Worm (Caenorhabditis elegans) whole organism, L1 larva: Measurements from ENCODE around the gene spl-3.
A peak's percentile ranks its signal among the peaks of the same experiment; 100 is the strongest.

Experiments used
- C16A3.4 ChIP-seq: fragments of 150-350 bp; optimal IDR thresholded peaks from 2 replicates; lab custom pipeline; 2014; ENCODE audit warnings: missing biosample characterization, missing genetic modification characterization
- aha-1 ChIP-seq: fragments of 150-350 bp; optimal IDR thresholded peaks from 2 replicates; lab custom pipeline; 2014; ENCODE audit warnings: missing biosample characterization, missing genetic modification characterization
- ama-1 ChIP-seq: fragments of 150-350 bp; optimal IDR thresholded peaks from 2 replicates; lab custom pipeline; 2014
- ceh-63 ChIP-seq: fragments of 200-800 bp; sonication (Bioruptor generic); optimal IDR thresholded peaks from 2 replicates; lab custom pipeline; 2018; ENCODE audit warnings: mild to moderate bottlenecking, missing genetic modification characterization, missing compliant biosample characterization
- ceh-8 ChIP-seq: fragments of 200-800 bp; sonication (Bioruptor generic); optimal IDR thresholded peaks from 2 replicates; lab custom pipeline; 2018; ENCODE audit warnings: mild to moderate bottlenecking, missing genetic modification characterization, moderate library complexity, missing compliant biosample characterization
- ceh-88 ChIP-seq: fragments of 200-800 bp; sonication (Bioruptor generic); IDR thresholded peaks from 2 replicates; pipeline ENCODE4 v1.3.6; 2022; ENCODE audit warnings: missing genetic modification characterization, missing compliant biosample characterization
- dpl-1 ChIP-seq, 3 experiments: fragments of 150-350 bp in 2 of 3; sonication (generic microtip) in 1 of 3; optimal IDR thresholded peaks; 2 replicates each; lab custom pipeline; 2014 to 2017; ENCODE audit warnings: missing biosample characterization in 3 of 3, missing genetic modification characterization in 3 of 3, missing genetic modification reagents in 3 of 3
- efl-1 ChIP-seq, 4 experiments: fragments of 150-350 bp; optimal IDR thresholded peaks in 3 of 4; peaks in 1 of 4; 1 replicate in 1 of 4; 2 replicates in 3 of 4; lab custom pipeline; 2014; ENCODE audit warnings: missing biosample characterization in 2 of 4, missing genetic modification characterization in 2 of 4, missing genetic modification reagents in 2 of 4
- egl-13 ChIP-seq: sonication (generic microtip); optimal IDR thresholded peaks from 2 replicates; lab custom pipeline; 2016; ENCODE audit warnings: missing genotype, missing genetic modification reagents, missing genetic modification characterization, missing compliant biosample characterization
- egl-27 ChIP-seq, 2 experiments: fragments of 150-350 bp in 1 of 2; sonication (generic microtip); optimal IDR thresholded peaks; 3 replicates each; lab custom pipeline; 2017 to 2018; ENCODE audit warnings: missing biosample characterization in 2 of 2, missing genetic modification characterization in 2 of 2, missing genetic modification reagents in 2 of 2
- elt-2 ChIP-seq: sonication (generic microtip); optimal IDR thresholded peaks from 2 replicates; lab custom pipeline; 2016; ENCODE audit warnings: missing genetic modification characterization, mild to moderate bottlenecking, inconsistent platforms, missing compliant biosample characterization, missing genetic modification reagents
- fkh-4 ChIP-seq: sonication (generic microtip); optimal IDR thresholded peaks from 2 replicates; lab custom pipeline; 2016; ENCODE audit warnings: missing compliant biosample characterization, missing genetic modification characterization, borderline replicate concordance
- grh-1 ChIP-seq: fragments of 200-800 bp; sonication (Bioruptor generic); IDR thresholded peaks from 2 replicates; pipeline ENCODE4 v1.3.6; 2022; ENCODE audit warnings: missing genetic modification reagents, missing genetic modification characterization, missing compliant biosample characterization
- isw-1 ChIP-seq: fragments of 200-800 bp; sonication (Bioruptor generic); IDR thresholded peaks from 2 replicates; pipeline ENCODE4 v1.3.6; 2022; ENCODE audit warnings: missing genetic modification characterization, missing compliant biosample characterization
- jun-1 ChIP-seq: fragments of 150-350 bp; optimal IDR thresholded peaks from 2 replicates; lab custom pipeline; 2014; ENCODE audit warnings: missing biosample characterization, missing genetic modification reagents, missing genetic modification characterization
- lin-14 ChIP-seq: fragments of 200-800 bp; sonication (Bioruptor generic); optimal IDR thresholded peaks from 2 replicates; lab custom pipeline; 2018; ENCODE audit warnings: mild to moderate bottlenecking, missing genetic modification characterization, moderate library complexity, missing compliant biosample characterization
- lin-15B ChIP-seq: fragments of 150-350 bp; sonication (generic microtip); optimal IDR thresholded peaks from 3 replicates; lab custom pipeline; 2014; ENCODE audit warnings: missing biosample characterization, missing genetic modification characterization
- lin-39 ChIP-seq: fragments of 150-350 bp; optimal IDR thresholded peaks from 2 replicates; lab custom pipeline; 2014; ENCODE audit warnings: missing biosample characterization, missing genetic modification reagents, missing genetic modification characterization
- lir-3 ChIP-seq: sonication (generic microtip); optimal IDR thresholded peaks from 2 replicates; lab custom pipeline; 2016; ENCODE audit warnings: mild to moderate bottlenecking, missing genetic modification characterization, moderate library complexity, missing compliant biosample characterization; ENCODE audit not compliant: poor library complexity
- lsy-2 ChIP-seq, 2 experiments: fragments of 150-350 bp; optimal IDR thresholded peaks; 2 replicates each; lab custom pipeline; 2014; ENCODE audit warnings: missing biosample characterization in 2 of 2, missing genetic modification characterization in 2 of 2
- mab-9 ChIP-seq: fragments of 200-800 bp; sonication (Bioruptor generic); IDR thresholded peaks from 2 replicates; pipeline ENCODE4 v1.3.6; 2022; ENCODE audit warnings: missing genetic modification reagents, missing genetic modification characterization, missing compliant biosample characterization
- nhr-11 ChIP-seq: fragments of 150-350 bp; optimal IDR thresholded peaks from 2 replicates; lab custom pipeline; 2014; ENCODE audit warnings: missing biosample characterization, missing genetic modification characterization
- nhr-12 ChIP-seq: sonication (generic microtip); optimal IDR thresholded peaks from 2 replicates; lab custom pipeline; 2017; ENCODE audit warnings: missing biosample characterization, missing genetic modification characterization
- nhr-19 ChIP-seq: fragments of 200-800 bp; sonication (Bioruptor generic); conservative IDR thresholded peaks from 2 replicates; pipeline ENCODE4 v1.3.6; 2022; ENCODE audit warnings: missing genetic modification characterization, missing compliant biosample characterization
- nhr-20 ChIP-seq: sonication (generic microtip); optimal IDR thresholded peaks from 2 replicates; lab custom pipeline; 2016; ENCODE audit warnings: mild to moderate bottlenecking, missing genetic modification characterization, missing compliant biosample characterization
- nhr-237 ChIP-seq: fragments of 150-350 bp; optimal IDR thresholded peaks from 2 replicates; lab custom pipeline; 2014; ENCODE audit warnings: missing biosample characterization, missing genetic modification characterization
- nhr-76 ChIP-seq: sonication (generic microtip); optimal IDR thresholded peaks from 2 replicates; lab custom pipeline; 2017; ENCODE audit warnings: missing biosample characterization, missing genetic modification characterization
- nhr-84 ChIP-seq: sonication (generic microtip); optimal IDR thresholded peaks from 2 replicates; lab custom pipeline; 2017; ENCODE audit warnings: missing biosample characterization, missing genetic modification characterization
- pag-3 ChIP-seq: sonication (generic microtip); optimal IDR thresholded peaks from 2 replicates; lab custom pipeline; 2017; ENCODE audit warnings: missing genetic modification characterization, mild to moderate bottlenecking, missing compliant biosample characterization, antibody characterized with exemption, borderline replicate concordance; ENCODE audit not compliant: insufficient read depth
- pax-3 ChIP-seq: fragments of 200-800 bp; sonication (Bioruptor generic); optimal IDR thresholded peaks from 2 replicates; lab custom pipeline; 2018; ENCODE audit warnings: mild to moderate bottlenecking, missing genetic modification characterization, moderate library complexity, missing compliant biosample characterization
- snpc-4 ChIP-seq: fragments of 150-350 bp; optimal IDR thresholded peaks from 2 replicates; lab custom pipeline; 2014; ENCODE audit warnings: missing biosample characterization, missing genetic modification characterization
- snu-23 ChIP-seq: sonication (generic microtip); optimal IDR thresholded peaks from 2 replicates; lab custom pipeline; 2016; ENCODE audit warnings: missing genetic modification characterization, missing compliant biosample characterization
- sptf-1 ChIP-seq: fragments of 150-350 bp; optimal IDR thresholded peaks from 2 replicates; lab custom pipeline; 2014; ENCODE audit warnings: missing biosample characterization, missing genetic modification characterization
- swsn-7 ChIP-seq: sonication (generic microtip); optimal IDR thresholded peaks from 2 replicates; lab custom pipeline; 2016; ENCODE audit warnings: missing genetic modification characterization, missing compliant biosample characterization
- unc-30 ChIP-seq: sonication (generic microtip); optimal IDR thresholded peaks from 2 replicates; lab custom pipeline; 2017; ENCODE audit warnings: missing biosample characterization, missing genetic modification characterization
- unc-62 ChIP-seq: fragments of 150-350 bp; optimal IDR thresholded peaks from 2 replicates; lab custom pipeline; 2014; ENCODE audit warnings: missing biosample characterization, missing genetic modification reagents, missing genetic modification characterization
- unc-86 ChIP-seq: sonication (generic microtip); optimal IDR thresholded peaks from 2 replicates; lab custom pipeline; 2016; ENCODE audit warnings: missing genetic modification characterization, missing compliant biosample characterization
- unc-98 ChIP-seq: fragments of 200-800 bp; sonication (Bioruptor generic); IDR thresholded peaks from 2 replicates; pipeline ENCODE4 v1.3.6; 2022; ENCODE audit warnings: missing genetic modification characterization, missing compliant biosample characterization
- vab-15 ChIP-seq: sonication (generic microtip); optimal IDR thresholded peaks from 2 replicates; lab custom pipeline; 2017; ENCODE audit warnings: missing genotype, mild to moderate bottlenecking, missing genetic modification characterization, missing compliant biosample characterization
- zag-1 ChIP-seq: fragments of 150-350 bp; optimal IDR thresholded peaks from 2 replicates; lab custom pipeline; 2014; ENCODE audit warnings: missing biosample characterization, missing genetic modification characterization

Gene spl-3

DNA sequence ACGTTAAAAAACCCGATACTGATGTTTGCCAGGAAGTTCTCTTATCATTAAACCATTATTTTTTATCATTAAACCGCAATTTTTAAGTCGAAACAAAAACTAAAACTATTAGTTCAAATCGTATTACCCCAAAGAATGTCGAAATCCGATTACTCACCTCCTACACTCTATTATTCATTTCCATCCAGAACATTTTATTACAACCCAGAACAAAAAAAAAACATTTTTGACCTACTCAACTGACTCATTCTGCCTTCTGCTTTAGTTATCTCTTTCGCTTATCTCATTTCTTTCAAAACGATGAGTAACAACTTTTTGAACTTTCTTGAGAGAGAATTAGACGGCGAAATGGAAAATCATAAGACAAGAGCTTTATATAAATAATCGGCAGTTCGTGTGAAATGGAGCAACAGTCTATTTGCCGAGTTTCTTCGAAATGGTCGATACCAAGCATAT lies 35.8 kb downstream of the spl-3 start, which contains the start of gene W09G12.7:
Gene W09G12.7, plus strand, starts transcription at position 406 of the 456 bp plus-strand sequence.
- TF ChIP-seq efl-1 (optimal IDR thresholded peaks at IDR 0.05; lab: Kevin White, UChicago) (no peak), efl-1 (GFP tag; optimal IDR thresholded peaks at IDR 0.05 in 1 of 2; lab: Kevin White, UChicago) (peak in 1 of 2 experiments; percentile 7), vab-15 (tag; lab: Kevin White, UChicago) (no peak), ceh-8 (GFP tag; lab: Kevin White, UChicago) (no peak), lin-14 (GFP tag; lab: Kevin White, UChicago) (no peak), elt-2 (tag; lab: Kevin White, UChicago) (peak; percentile 91), nhr-20 (tag; lab: Kevin White, UChicago) (peak; percentile 29), lir-3 (tag; lab: Kevin White, UChicago) (no peak)

DNA sequence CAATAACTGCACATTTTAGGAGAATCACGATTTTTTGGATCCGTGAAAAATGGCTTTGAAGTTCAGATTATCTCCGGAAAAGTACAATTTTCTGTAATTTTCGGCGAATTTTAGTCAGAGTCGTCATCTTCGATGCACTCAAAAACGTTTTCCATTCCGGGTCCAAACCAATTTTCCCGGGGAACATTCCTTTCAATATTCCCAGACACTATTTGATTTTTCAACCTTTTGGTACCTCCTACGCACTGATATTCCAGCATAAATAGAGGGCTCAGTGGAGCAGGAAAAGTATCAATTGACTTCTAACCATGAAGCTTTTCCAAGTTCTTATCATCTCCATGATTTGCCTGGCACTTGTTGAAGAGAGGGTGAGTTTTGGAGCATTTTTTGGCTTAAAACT lies 38.7 kb downstream of the spl-3 start, which contains the start of gene W09G12.6:
Gene W09G12.6, plus strand, starts transcription at position 301 of the 400 bp plus-strand sequence.
- no peak for TF ChIP-seq isw-1 (GFP tag; lab: Robert Waterston, UW)
- TF ChIP-seq zag-1 (tag; lab: Kevin White, UChicago), result no peak
- TF ChIP-seq ceh-88 (GFP tag; lab: Robert Waterston, UW), result no peak
- TF ChIP-seq lin-15B, result no peak
- no peak for TF ChIP-seq fkh-4 (tag; lab: Kevin White, UChicago)
- no peak for TF ChIP-seq nhr-19 (GFP tag; lab: Robert Waterston, UW)
- no peak for TF ChIP-seq nhr-20 (tag; lab: Kevin White, UChicago)
- TF ChIP-seq egl-13 (tag; lab: Kevin White, UChicago), result no peak
- no peak for TF ChIP-seq dpl-1 (GFP tag; optimal IDR thresholded peaks at IDR 0.05; lab: Kevin White, UChicago)
- TF ChIP-seq ama-1 (lab: Kevin White, UChicago), result no peak
- no peak for TF ChIP-seq C16A3.4 (tag; lab: Kevin White, UChicago)
- TF ChIP-seq nhr-76 (tag; lab: Kevin White, UChicago), result no peak
- TF ChIP-seq lin-39 (tag; lab: Kevin White, UChicago), result no peak
- no peak for TF ChIP-seq lir-3 (tag; lab: Kevin White, UChicago)
- no peak for TF ChIP-seq egl-27 (tag; optimal IDR thresholded peaks at IDR 0.05; lab: Kevin White, UChicago)
- no peak for TF ChIP-seq nhr-11

DNA sequence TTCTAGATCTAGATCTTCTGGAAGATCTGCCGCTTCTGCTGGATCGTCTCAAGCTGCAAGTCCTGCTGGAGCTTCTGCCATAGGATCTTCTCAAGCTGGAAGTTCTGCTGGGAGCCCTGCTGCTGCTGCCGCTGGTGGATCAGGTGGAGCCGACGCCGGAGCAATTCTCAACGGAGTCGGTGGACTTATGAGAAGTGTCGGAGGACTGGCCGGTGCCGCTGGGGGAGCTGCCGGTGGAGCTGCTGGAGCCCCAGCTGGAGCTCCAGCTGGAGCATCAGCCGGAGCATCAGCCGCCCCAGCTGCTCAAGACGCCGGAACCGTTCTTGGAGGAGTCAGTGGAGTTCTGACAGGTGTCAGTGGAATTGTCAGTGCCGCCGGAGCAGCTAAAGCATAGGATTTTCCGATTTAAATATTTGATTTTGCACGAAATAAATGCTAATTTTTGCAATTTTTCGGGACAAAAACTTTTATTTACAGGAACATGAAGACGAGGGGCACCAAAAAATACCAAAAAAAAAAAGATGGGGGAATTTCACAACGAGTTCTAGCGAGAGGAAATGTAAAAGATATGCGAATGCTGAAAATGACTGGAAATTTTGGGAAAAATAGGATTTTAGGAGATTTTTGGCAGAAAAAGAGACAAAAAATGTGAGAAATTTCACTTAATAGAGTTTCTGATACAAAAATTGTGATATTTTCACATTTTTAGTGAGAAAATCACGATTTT lies 39.7 kb downstream of the spl-3 start:
- TF ChIP-seq lin-15B, result no peak
- peak; percentile 74 for TF ChIP-seq ceh-8 (GFP tag; lab: Kevin White, UChicago)

DNA sequence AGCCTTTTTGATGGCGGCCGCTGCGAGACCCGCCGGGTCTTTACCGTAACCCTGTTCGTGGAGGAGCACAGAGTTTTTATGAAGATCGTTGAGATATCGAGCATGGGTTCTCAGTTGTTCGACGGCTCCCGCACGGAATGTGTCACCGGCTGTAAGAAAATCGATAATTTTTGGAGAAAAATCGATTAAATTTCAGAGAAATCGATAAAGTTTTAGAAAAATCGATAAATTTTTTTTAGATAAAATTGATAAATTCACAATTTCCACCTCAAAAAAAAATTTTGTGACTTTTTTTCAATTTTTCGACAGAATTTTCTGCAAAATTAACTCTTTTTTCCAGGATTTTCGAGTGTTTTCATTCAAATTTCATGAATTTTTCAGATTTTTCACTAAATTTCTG lies 41.9 kb downstream of the spl-3 start:
- TF ChIP-seq nhr-237 (tag; lab: Kevin White, UChicago) (no peak), pag-3 (tag; lab: Kevin White, UChicago) (no peak), snu-23 (GFP tag; lab: Kevin White, UChicago) (no peak), jun-1 (tag; lab: Kevin White, UChicago) (no peak), efl-1 (optimal IDR thresholded peaks at IDR 0.05; lab: Kevin White, UChicago) (no peak), efl-1 (GFP tag; optimal IDR thresholded peaks at IDR 0.05 in 1 of 2; lab: Kevin White, UChicago) (peak in 1 of 2 experiments; percentile 22), snpc-4 (no peak), unc-86 (tag; lab: Kevin White, UChicago) (no peak)
- TF ChIP-seq, all 84 proteins: peak for 1

DNA sequence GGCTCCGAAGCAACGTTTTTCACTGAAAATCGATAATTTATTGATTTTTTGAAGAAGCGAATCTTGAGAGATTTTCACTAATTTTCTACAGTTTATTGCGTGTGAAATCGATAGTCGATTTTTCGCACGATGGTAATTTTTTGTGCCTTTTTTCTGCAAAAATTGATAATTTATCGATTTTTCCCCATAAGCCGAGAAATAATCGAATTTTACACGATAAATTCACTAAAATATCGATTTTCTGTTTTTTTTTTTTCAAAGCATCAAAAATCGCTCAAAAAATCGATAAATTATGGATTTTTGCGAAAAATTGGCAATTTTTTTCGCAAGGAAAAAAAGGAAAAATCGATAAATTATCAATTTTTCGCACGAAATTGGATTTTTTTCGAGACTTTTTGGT lies 42.9 kb downstream of the spl-3 start:
- TF ChIP-seq swsn-7 (tag; lab: Kevin White, UChicago) (no peak), jun-1 (tag; lab: Kevin White, UChicago) (no peak), nhr-20 (tag; lab: Kevin White, UChicago) (no peak), aha-1 (tag; lab: Kevin White, UChicago) (no peak), lsy-2 (tag; optimal IDR thresholded peaks at IDR 0.05; lab: Kevin White, UChicago) (no peak), nhr-84 (tag; lab: Kevin White, UChicago) (no peak), dpl-1 (GFP tag; optimal IDR thresholded peaks at IDR 0.05; lab: Kevin White, UChicago) (no peak), ama-1 (lab: Kevin White, UChicago) (no peak), unc-98 (no peak), grh-1 (GFP tag; lab: Robert Waterston, UW) (no peak), sptf-1 (tag; lab: Kevin White, UChicago) (no peak), nhr-237 (tag; lab: Kevin White, UChicago) (no peak), unc-62 (GFP tag; lab: Kevin White, UChicago) (no peak), nhr-76 (tag; lab: Kevin White, UChicago) (no peak), ceh-63 (no peak), lir-3 (tag; lab: Kevin White, UChicago) (no peak), pax-3 (no peak), unc-30 (tag; lab: Kevin White, UChicago) (no peak), mab-9 (no peak), nhr-12 (tag; lab: Kevin White, UChicago) (no peak)
